Worm (Caenorhabditis elegans): ENCODE results near the gene C09E8.1.

DNA sequence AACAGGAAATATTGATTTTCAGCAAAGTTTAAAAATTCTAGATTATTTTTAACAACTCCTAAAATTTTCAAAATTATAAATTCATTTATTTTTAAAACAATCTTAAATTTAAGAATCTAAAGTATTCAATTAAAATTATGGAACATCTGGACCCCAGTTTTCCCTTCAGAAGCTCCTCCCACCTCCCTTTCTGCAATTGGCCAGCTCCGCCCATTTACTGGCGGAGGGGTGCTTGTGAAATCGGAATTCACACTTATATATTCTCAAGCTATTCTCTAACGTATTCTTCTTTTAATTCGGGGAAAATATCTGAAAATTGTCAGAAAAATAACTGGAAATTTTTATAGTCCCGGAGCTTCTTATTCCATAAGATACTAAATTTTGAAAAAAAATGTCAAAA, 40.5 kb upstream of the C09E8.1 start, which contains the start of gene mab-9:
- no peak for TF ChIP-seq W03F9.2 (tag; optimal IDR thresholded peaks at IDR 0.05)
- no peak for TF ChIP-seq dao-5 (tag; optimal IDR thresholded peaks at IDR 0.05)
- no peak for TF ChIP-seq him-1 (tag; optimal IDR thresholded peaks at IDR 0.05)
